Worm (Caenorhabditis elegans) whole organism, late embryonic: ENCODE data around the gene pqn-62.

ENCODE experiments used
- K02D7.2 ChIP-seq: sonication (generic microtip); optimal IDR thresholded peaks from 2 replicates; lab custom pipeline; 2017; ENCODE audit warnings: mild to moderate bottlenecking, missing genetic modification characterization, missing compliant biosample characterization
- K09A11.1 ChIP-seq: sonication (generic microtip); optimal IDR thresholded peaks from 2 replicates; lab custom pipeline; 2017; ENCODE audit warnings: antibody characterized with exemption, mild to moderate bottlenecking, missing genetic modification characterization, missing compliant biosample characterization; ENCODE audit not compliant: insufficient read depth
- ahr-1 ChIP-seq: sonication (generic microtip); optimal IDR thresholded peaks from 2 replicates; lab custom pipeline; 2016; ENCODE audit warnings: missing genetic modification characterization, missing compliant biosample characterization
- ceh-14 ChIP-seq: sonication (generic microtip); optimal IDR thresholded peaks from 2 replicates; lab custom pipeline; 2016; ENCODE audit warnings: missing genotype, missing genetic modification characterization, missing compliant biosample characterization
- ceh-18 ChIP-seq: sonication (generic microtip); optimal IDR thresholded peaks from 2 replicates; lab custom pipeline; 2016; ENCODE audit warnings: missing genetic modification characterization, missing compliant biosample characterization
- ceh-19 ChIP-seq: fragments of 200-800 bp; sonication (Bioruptor generic); optimal IDR thresholded peaks from 2 replicates; lab custom pipeline; 2018; ENCODE audit warnings: mild to moderate bottlenecking, missing genetic modification characterization, missing compliant biosample characterization
- ceh-30 ChIP-seq: fragments of 150-350 bp; optimal IDR thresholded peaks from 2 replicates; lab custom pipeline; 2014; ENCODE audit warnings: missing biosample characterization, missing genetic modification characterization
- ceh-48 ChIP-seq: sonication (generic microtip); optimal IDR thresholded peaks from 2 replicates; lab custom pipeline; 2016; ENCODE audit warnings: missing genetic modification characterization, inconsistent platforms, missing compliant biosample characterization
- ceh-6 ChIP-seq: fragments of 200-800 bp; sonication (Bioruptor generic); optimal IDR thresholded peaks from 2 replicates; lab custom pipeline; 2018; ENCODE audit warnings: mild to moderate bottlenecking, missing genetic modification characterization, missing compliant biosample characterization
- ceh-9 ChIP-seq: sonication (generic microtip); optimal IDR thresholded peaks from 2 replicates; lab custom pipeline; 2016; ENCODE audit warnings: mild to moderate bottlenecking, missing genetic modification characterization, inconsistent platforms, missing compliant biosample characterization
- che-1 ChIP-seq: sonication (generic microtip); optimal IDR thresholded peaks from 2 replicates; lab custom pipeline; 2016; ENCODE audit warnings: mild to moderate bottlenecking, missing genetic modification characterization, missing compliant biosample characterization
- elt-2 ChIP-seq: sonication (generic microtip); optimal IDR thresholded peaks from 2 replicates; lab custom pipeline; 2016; ENCODE audit warnings: missing genetic modification reagents, missing genetic modification characterization, missing compliant biosample characterization
- elt-4 ChIP-seq: sonication (generic microtip); optimal IDR thresholded peaks from 2 replicates; lab custom pipeline; 2016; ENCODE audit warnings: missing genetic modification characterization, missing compliant biosample characterization
- ets-4 ChIP-seq: sonication (generic microtip); optimal IDR thresholded peaks from 2 replicates; lab custom pipeline; 2016; ENCODE audit warnings: missing genetic modification characterization, missing compliant biosample characterization
- eyg-1 ChIP-seq: sonication (generic microtip); optimal IDR thresholded peaks from 2 replicates; lab custom pipeline; 2016; ENCODE audit warnings: missing genotype, missing genetic modification characterization, missing compliant biosample characterization
- fax-1 ChIP-seq: sonication (generic microtip); optimal IDR thresholded peaks from 2 replicates; lab custom pipeline; 2016; ENCODE audit warnings: missing genotype, missing genetic modification characterization, missing compliant biosample characterization
- fkh-10 ChIP-seq: fragments of 150-350 bp; optimal IDR thresholded peaks from 2 replicates; lab custom pipeline; 2014; ENCODE audit warnings: missing biosample characterization, missing genetic modification reagents, missing genetic modification characterization
- hlh-13 ChIP-seq: fragments of 200-800 bp; sonication (Bioruptor generic); optimal IDR thresholded peaks from 2 replicates; lab custom pipeline; 2018; ENCODE audit warnings: mild to moderate bottlenecking, missing genetic modification characterization, missing compliant biosample characterization
- hlh-15 ChIP-seq: sonication (generic microtip); optimal IDR thresholded peaks from 2 replicates; lab custom pipeline; 2016; ENCODE audit warnings: missing genetic modification characterization, missing compliant biosample characterization
- hlh-30 ChIP-seq: sonication (generic microtip); optimal IDR thresholded peaks from 2 replicates; lab custom pipeline; 2017; ENCODE audit warnings: antibody characterized with exemption, missing genetic modification characterization, missing compliant biosample characterization; ENCODE audit not compliant: insufficient read depth
- lim-6 ChIP-seq: sonication (generic microtip); optimal IDR thresholded peaks from 2 replicates; lab custom pipeline; 2016; ENCODE audit warnings: missing genetic modification characterization, missing compliant biosample characterization
- mec-3 ChIP-seq: sonication (generic microtip); optimal IDR thresholded peaks from 2 replicates; lab custom pipeline; 2016; ENCODE audit warnings: borderline replicate concordance, missing genetic modification characterization, missing compliant biosample characterization
- nhr-232 ChIP-seq: sonication (generic microtip); optimal IDR thresholded peaks from 2 replicates; lab custom pipeline; 2016; ENCODE audit warnings: missing genetic modification characterization, missing compliant biosample characterization
- npax-4 ChIP-seq: sonication (generic microtip); optimal IDR thresholded peaks from 2 replicates; lab custom pipeline; 2016; ENCODE audit warnings: missing genetic modification characterization, missing compliant biosample characterization
- pag-3 ChIP-seq: sonication (generic microtip); optimal IDR thresholded peaks from 2 replicates; lab custom pipeline; 2016; ENCODE audit warnings: missing compliant biosample characterization, missing genetic modification characterization, borderline replicate concordance
- pat-9 ChIP-seq: fragments of 200-800 bp; sonication (Bioruptor generic); optimal IDR thresholded peaks from 2 replicates; lab custom pipeline; 2018; ENCODE audit warnings: mild to moderate bottlenecking, missing genetic modification characterization, moderate library complexity, missing compliant biosample characterization
- pha-2 ChIP-seq: sonication (generic microtip); optimal IDR thresholded peaks from 2 replicates; lab custom pipeline; 2017; ENCODE audit warnings: mild to moderate bottlenecking, missing genetic modification characterization, missing compliant biosample characterization
- pqm-1 ChIP-seq: sonication (generic microtip); optimal IDR thresholded peaks from 2 replicates; lab custom pipeline; 2016; ENCODE audit warnings: missing genetic modification characterization, missing compliant biosample characterization
- pros-1 ChIP-seq: fragments of 150-350 bp; optimal IDR thresholded peaks from 2 replicates; lab custom pipeline; 2014; ENCODE audit warnings: missing biosample characterization, missing genetic modification reagents, missing genetic modification characterization
- sox-4 ChIP-seq: sonication (generic microtip); optimal IDR thresholded peaks from 2 replicates; lab custom pipeline; 2017; ENCODE audit warnings: mild to moderate bottlenecking, missing genetic modification characterization, inconsistent platforms, missing compliant biosample characterization
- tbx-7 ChIP-seq: sonication (generic microtip); optimal IDR thresholded peaks from 2 replicates; lab custom pipeline; 2016; ENCODE audit warnings: missing genotype, missing genetic modification characterization, missing compliant biosample characterization
- ttx-3 ChIP-seq: sonication (generic microtip); optimal IDR thresholded peaks from 2 replicates; lab custom pipeline; 2016; ENCODE audit warnings: missing genetic modification reagents, missing genetic modification characterization, missing compliant biosample characterization
- unc-3 ChIP-seq, 2 experiments: fragments of 200-800 bp in 1 of 2; sonication (Bioruptor generic) in 1 of 2; sonication (generic microtip) in 1 of 2; conservative IDR thresholded peaks in 1 of 2; optimal IDR thresholded peaks in 1 of 2; 2 replicates each; pipeline versions ENCODE4 v1.3.6 to Lab custom; 2016 to 2022; ENCODE audit warnings: missing compliant biosample characterization in 2 of 2, missing genetic modification characterization in 2 of 2, missing genetic modification reagents in 1 of 2
- unc-42 ChIP-seq: sonication (generic microtip); optimal IDR thresholded peaks from 2 replicates; lab custom pipeline; 2016; ENCODE audit warnings: missing genotype, missing genetic modification characterization, missing compliant biosample characterization
- unc-86 ChIP-seq: sonication (generic microtip); optimal IDR thresholded peaks from 2 replicates; lab custom pipeline; 2016; ENCODE audit warnings: missing genetic modification characterization, missing compliant biosample characterization

Gene pqn-62

DNA sequence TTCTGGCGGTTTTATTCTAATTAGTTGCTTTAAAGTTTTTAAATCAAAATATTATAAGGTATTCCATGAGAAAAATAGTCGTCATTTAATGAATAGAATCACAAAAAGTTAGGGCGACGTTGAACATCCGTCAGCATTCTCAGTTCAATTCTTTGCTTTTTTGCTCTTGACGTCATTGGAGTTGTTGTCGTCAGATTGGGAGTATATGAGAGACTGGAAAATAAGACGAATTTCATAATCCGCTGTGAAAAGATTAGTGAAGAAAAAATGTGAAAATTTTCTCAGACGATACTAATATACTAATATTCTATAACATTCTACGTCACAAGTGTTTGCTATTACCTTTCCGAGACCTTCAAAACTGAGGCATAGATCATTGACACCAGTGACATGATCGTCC lies 44.5 kb upstream of the pqn-62 start:
- TF ChIP-seq pros-1 (no peak), che-1 (no peak), pha-2 (no peak), pqm-1 (no peak), ceh-19 (no peak), ceh-6 (no peak), K09A11.1 (no peak), ttx-3 (tag; lab: Kevin White, UChicago) (no peak), hlh-13 (GFP tag; lab: Kevin White, UChicago) (no peak), fkh-10 (no peak), ceh-30 (tag; lab: Kevin White, UChicago) (no peak), tbx-7 (tag; lab: Kevin White, UChicago) (no peak), unc-86 (no peak), nhr-232 (tag; lab: Kevin White, UChicago) (no peak)

DNA sequence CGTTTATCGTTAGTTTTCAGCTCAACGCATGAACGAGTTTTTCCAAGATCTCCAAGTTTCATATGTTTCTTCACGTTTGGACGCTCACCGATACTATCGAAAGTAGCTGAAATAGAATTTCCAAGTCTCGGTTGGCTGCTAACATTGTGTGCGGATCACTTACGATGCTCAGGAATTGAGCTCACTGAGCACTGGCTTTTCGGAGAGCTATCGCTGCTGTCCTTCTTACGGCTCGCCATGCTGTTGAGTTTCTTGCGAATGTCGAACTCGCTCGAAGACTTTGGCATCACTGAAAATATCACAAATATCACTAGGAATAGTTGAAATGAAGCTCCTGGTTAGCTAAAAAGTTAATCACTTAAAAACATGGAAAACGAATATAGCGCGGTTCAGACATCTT lies 44.0 kb upstream of the pqn-62 start:
- TF ChIP-seq ceh-30 (tag; lab: Kevin White, UChicago) (no peak), unc-3 (GFP tag; conservative IDR thresholded peaks at IDR 0.05; lab: Robert Waterston, UW) (no peak), unc-3 (tag; optimal IDR thresholded peaks at IDR 0.05; lab: Kevin White, UChicago) (no peak), mec-3 (no peak), ceh-48 (tag; lab: Kevin White, UChicago) (no peak), unc-42 (tag; lab: Kevin White, UChicago) (no peak), ceh-14 (no peak), ceh-18 (no peak), K02D7.2 (tag; lab: Kevin White, UChicago) (no peak), hlh-30 (no peak), fax-1 (tag; lab: Kevin White, UChicago) (no peak), lim-6 (no peak), ttx-3 (tag; lab: Kevin White, UChicago) (no peak), elt-4 (tag; lab: Kevin White, UChicago) (no peak), sox-4 (tag; lab: Kevin White, UChicago) (no peak), hlh-15 (tag; lab: Kevin White, UChicago) (no peak), ceh-9 (no peak), pat-9 (tag; lab: Kevin White, UChicago) (no peak), npax-4 (no peak)

DNA sequence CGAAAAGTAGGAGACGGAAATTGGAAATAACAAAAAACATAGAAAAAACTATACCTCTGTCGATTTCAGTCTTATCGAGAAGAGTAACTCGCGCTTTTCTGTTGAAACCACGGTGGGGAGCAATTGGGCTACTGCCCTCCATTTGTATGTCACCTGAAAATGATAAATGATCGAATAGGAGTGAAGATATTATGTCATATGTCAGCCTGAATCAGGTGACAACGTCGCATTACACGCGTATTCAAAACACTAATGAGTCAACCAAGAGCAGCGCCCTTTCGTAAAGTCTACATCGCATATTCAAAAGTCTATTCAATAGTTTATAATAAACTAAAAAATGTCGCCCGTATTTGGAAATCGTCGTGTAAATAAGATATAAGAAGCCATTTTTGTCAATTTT lies 43.0 kb upstream of the pqn-62 start:
- TF ChIP-seq ceh-9 (no peak), eyg-1 (tag; lab: Kevin White, UChicago) (no peak), K09A11.1 (no peak)

- TF ChIP-seq K09A11.1 (no peak), pag-3 (tag; lab: Kevin White, UChicago) (no peak), hlh-13 (GFP tag; lab: Kevin White, UChicago) (no peak), ets-4 (no peak), K02D7.2 (tag; lab: Kevin White, UChicago) (no peak), tbx-7 (tag; lab: Kevin White, UChicago) (no peak)
Observed at ce11 chrX:5154278-5154677, 41.6 kb upstream of the pqn-62 start, which contains the start of gene C31H2.3. TSS of gene C31H2.3 (minus strand) at chrX:5154378.

DNA sequence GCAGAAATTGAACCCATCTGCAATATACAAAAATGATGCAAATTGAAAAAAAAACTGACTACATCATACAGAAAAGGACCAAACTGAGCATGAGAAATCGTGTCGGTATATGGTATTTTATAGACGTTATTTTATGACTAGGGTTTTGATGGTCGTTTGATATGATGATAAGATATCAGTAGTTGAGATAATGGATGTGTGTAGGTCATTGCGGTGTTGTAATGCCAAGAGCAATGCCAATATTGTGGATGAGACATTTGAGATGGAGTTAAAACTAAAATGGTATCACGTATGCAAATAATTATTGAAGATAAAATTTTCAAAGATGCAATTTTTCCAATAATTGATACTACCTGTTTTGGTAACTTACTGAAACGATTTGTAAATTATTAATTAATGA lies 36.3 kb upstream of the pqn-62 start, which contains the start of gene C31H2.4:
Gene C31H2.4, minus strand, starts transcription at position 19 of the 400 bp plus-strand sequence.
- TF ChIP-seq fax-1 (tag; lab: Kevin White, UChicago) = no peak
- peak; percentile 79 for TF ChIP-seq elt-2
- no peak for TF ChIP-seq ahr-1 (tag; lab: Kevin White, UChicago)
